Worm (Caenorhabditis elegans): ENCODE results near the gene fard-1.
A peak's percentile ranks its signal among the peaks of the same experiment; 100 is the strongest.

fard-1 gene

DNA sequence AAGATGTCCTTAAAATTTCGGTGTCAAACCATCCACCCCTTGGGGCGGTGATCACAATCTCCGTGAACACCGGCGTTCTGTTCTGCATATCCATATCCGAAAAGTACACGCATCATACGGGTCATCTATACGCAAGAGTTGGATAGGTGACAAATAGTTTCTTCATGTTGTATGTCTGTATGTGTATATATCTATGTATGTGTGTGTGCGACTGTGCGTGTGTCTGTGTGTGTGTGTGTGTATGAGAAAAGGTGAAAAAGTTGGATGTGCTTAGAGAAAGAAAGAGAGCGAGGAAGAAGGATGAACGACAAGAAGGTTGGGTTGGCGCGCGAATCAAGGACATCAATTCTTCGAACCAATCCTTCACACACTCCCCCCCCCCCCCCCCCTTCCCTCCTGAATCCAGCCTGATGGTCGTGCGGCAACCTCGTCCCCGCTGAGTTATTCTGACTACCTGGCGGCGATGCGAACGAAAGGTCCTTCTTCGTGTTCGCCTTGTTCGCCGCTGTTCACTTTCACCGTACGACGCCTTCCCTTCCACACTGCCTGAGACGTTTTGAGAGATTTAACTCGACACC lies 25.8 kb upstream of the fard-1 start (continued):
- TF ChIP-seq ZK337.2 (GFP tag; IDR thresholded peaks at IDR 0.05) (0 out of 2 replicates have a peak, but pooled peaks have one; percentile 19), spr-3 (GFP tag; optimal IDR thresholded peaks at IDR 0.05) (no peak), ceh-32 (tag; optimal IDR thresholded peaks at IDR 0.05; ENCODE audit: poor library complexity) (no peak), ctbp-1 (GFP tag; IDR thresholded peaks at IDR 0.05) (no peak), duxl-1 (tag; optimal IDR thresholded peaks at IDR 0.05; ENCODE audit: poor library complexity) (no peak), ceh-62 (tag; optimal IDR thresholded peaks at IDR 0.05) (no peak)

DNA sequence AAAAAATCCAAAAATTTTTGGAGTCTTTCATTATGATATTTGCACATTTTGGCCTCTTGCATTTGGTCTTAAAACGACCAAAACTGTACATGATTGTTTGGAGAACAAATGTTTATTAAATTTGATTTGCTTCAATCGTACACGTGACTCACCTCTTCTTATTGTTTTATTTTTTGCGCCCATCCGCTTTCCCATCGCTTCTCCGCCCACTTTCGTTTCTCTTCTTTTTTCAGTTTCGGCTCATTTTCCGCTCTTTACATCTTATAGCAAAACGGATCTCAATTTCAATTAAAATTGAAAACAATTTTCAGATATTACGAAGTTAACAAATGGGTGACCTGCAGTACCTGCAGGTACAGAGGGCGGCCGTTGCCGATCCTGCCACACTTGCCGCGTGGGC lies 23.9 kb upstream of the fard-1 start, which contains the start of gene nmy-1:
nmy-1 (plus strand) TSS at position 301 of the 400 bp plus-strand sequence.
- no peak for TF ChIP-seq nhr-77 (tag; optimal IDR thresholded peaks at IDR 0.05)
- TF ChIP-seq ama-1 (optimal IDR thresholded peaks at IDR 0.05) = no peak
- TF ChIP-seq zag-1 (tag; optimal IDR thresholded peaks at IDR 0.05) = no peak
- TF ChIP-seq duxl-1 (tag; optimal IDR thresholded peaks at IDR 0.05; ENCODE audit: poor library complexity) = no peak
- 0 out of 2 replicates have a peak, but pooled peaks have one; percentile 9 for TF ChIP-seq egl-43 (GFP tag; IDR thresholded peaks at IDR 0.05)
- TF ChIP-seq ztf-7 (tag; optimal IDR thresholded peaks at IDR 0.05) = no peak
- TF ChIP-seq mxl-2 (GFP tag; conservative IDR thresholded peaks at IDR 0.05) = no peak
- TF ChIP-seq Y75B8A.6 (GFP tag; IDR thresholded peaks at IDR 0.05) = no peak

DNA sequence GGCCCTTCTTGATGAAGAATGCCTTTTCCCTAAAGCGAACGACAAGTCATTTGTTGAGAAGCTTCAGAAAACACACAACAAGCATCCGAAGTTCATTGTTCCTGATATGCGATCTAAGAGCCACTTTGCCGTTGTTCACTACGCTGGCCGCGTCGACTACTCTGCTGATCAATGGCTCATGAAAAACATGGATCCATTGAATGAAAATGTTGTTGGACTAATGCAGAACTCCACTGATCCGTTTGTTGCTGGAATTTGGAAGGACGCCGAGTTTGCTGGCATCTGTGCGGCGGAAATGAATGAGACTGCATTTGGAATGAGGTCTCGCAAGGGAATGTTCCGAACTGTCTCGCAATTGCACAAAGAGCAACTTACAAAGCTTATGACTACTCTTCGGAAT lies 20.5 kb upstream of the fard-1 start:
- TF ChIP-seq unc-62 (GFP tag; optimal IDR thresholded peaks at IDR 0.05 in 1 of 2) (peak in 1 of 2 experiments; percentile 91), unc-62 (tag; optimal IDR thresholded peaks at IDR 0.05) (no peak), lin-1 (GFP tag; IDR thresholded peaks at IDR 0.05) (no peak)

ce11 chrX:2919488-2919887 lies 13.7 kb upstream of the fard-1 start:
- no peak for TF ChIP-seq mxl-3 (GFP tag; optimal IDR thresholded peaks at IDR 0.05)
- TF ChIP-seq arid-1 (GFP tag; conservative IDR thresholded peaks at IDR 0.05) = no peak
- no peak for TF ChIP-seq pqm-1 (tag; optimal IDR thresholded peaks at IDR 0.05)
- no peak for TF ChIP-seq zip-11 (GFP tag; IDR thresholded peaks at IDR 0.05)
- TF ChIP-seq egl-27 (tag; optimal IDR thresholded peaks at IDR 0.05) = no peak
- TF ChIP-seq F37D6.2 (tag; optimal IDR thresholded peaks at IDR 0.05) = no peak
- TF ChIP-seq dmd-8 (GFP tag; IDR thresholded peaks at IDR 0.05) = no peak
- TF ChIP-seq ceh-20 (GFP tag; IDR thresholded peaks at IDR 0.05) = no peak
- no peak for TF ChIP-seq ces-1 (GFP tag; optimal IDR thresholded peaks at IDR 0.05)
- TF ChIP-seq zfp-2 (tag; optimal IDR thresholded peaks at IDR 0.05) = no peak

- peak in 1 of 2 experiments; percentile 33 for TF ChIP-seq unc-62 (GFP tag; optimal IDR thresholded peaks at IDR 0.05 in 1 of 2)
- no peak for TF ChIP-seq unc-62 (tag; optimal IDR thresholded peaks at IDR 0.05)
- no peak for TF ChIP-seq tra-1 (GFP tag; IDR thresholded peaks at IDR 0.05)
- no peak for TF ChIP-seq ztf-11 (tag; optimal IDR thresholded peaks at IDR 0.05)
- TF ChIP-seq snpc-1.2 (GFP tag; IDR thresholded peaks at IDR 0.05) = no peak
- no peak for TF ChIP-seq dmd-9 (GFP tag; IDR thresholded peaks at IDR 0.05)
- TF ChIP-seq T26A8.4 (GFP tag; IDR thresholded peaks at IDR 0.05) = no peak
- no peak for TF ChIP-seq Y75B8A.6 (GFP tag; IDR thresholded peaks at IDR 0.05)
Measured at ce11 chrX:2920456-2920855, 12.7 kb upstream of the fard-1 start.

DNA sequence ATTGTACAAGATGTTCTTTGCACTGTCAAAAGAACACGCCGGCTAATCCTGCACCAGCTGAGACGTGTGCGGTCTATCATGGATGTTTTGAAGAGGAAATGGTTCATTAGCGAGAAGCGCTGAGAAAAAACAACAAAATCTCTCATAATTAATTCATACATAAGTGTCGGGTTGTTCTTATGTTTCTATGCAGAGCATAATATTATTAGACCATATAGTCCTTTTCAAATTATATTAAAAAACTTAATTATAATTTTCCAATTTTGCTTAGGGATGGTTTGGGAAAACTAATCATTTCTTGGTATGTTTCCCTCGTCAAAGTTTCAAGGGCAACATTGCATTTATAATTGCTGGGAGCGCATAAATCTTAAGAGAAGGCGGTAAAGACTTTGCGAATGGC lies 11.4 kb upstream of the fard-1 start:
- TF ChIP-seq daf-19 (GFP tag; conservative IDR thresholded peaks at IDR 0.05) = no peak
- TF ChIP-seq mes-2 (tag; optimal IDR thresholded peaks at IDR 0.05; ENCODE audit: poor library complexity, severe bottlenecking) = no peak
- no peak for TF ChIP-seq nhr-48 (tag; optimal IDR thresholded peaks at IDR 0.05)
- no peak for TF ChIP-seq Y75B8A.6 (GFP tag; IDR thresholded peaks at IDR 0.05)
- no peak for TF ChIP-seq lin-39 (tag; optimal IDR thresholded peaks at IDR 0.05)
- no peak for TF ChIP-seq ztf-11 (tag; optimal IDR thresholded peaks at IDR 0.05)
- TF ChIP-seq nhr-28 (tag; optimal IDR thresholded peaks at IDR 0.05) = no peak
- TF ChIP-seq Y5F2A.4 (GFP tag; optimal IDR thresholded peaks at IDR 0.05) = no peak
- TF ChIP-seq madf-9 (GFP tag; conservative IDR thresholded peaks at IDR 0.05) = no peak
- no peak for TF ChIP-seq ceh-82 (tag; optimal IDR thresholded peaks at IDR 0.05)
- TF ChIP-seq mxl-3 (GFP tag; optimal IDR thresholded peaks at IDR 0.05) = no peak
- no peak for TF ChIP-seq skn-1 (tag; optimal IDR thresholded peaks at IDR 0.05)
